Worm (Caenorhabditis elegans) whole organism, young adult: ENCODE data around the gene lec-7.

Experiments used
- ccch-3 ChIP-seq: fragments of 200-800 bp; sonication (Bioruptor generic); optimal IDR thresholded peaks from 2 replicates; lab custom pipeline; 2018; ENCODE audit warnings: mild to moderate bottlenecking, missing genetic modification characterization, missing compliant biosample characterization
- fkh-3 ChIP-seq: sonication (generic microtip); optimal IDR thresholded peaks from 2 replicates; lab custom pipeline; 2016; ENCODE audit warnings: mild to moderate bottlenecking, missing genetic modification characterization, missing compliant biosample characterization
- let-526 ChIP-seq: fragments of 200-800 bp; sonication (Bioruptor generic); IDR thresholded peaks from 2 replicates; pipeline ENCODE4 v1.3.6; 2022; ENCODE audit warnings: missing genetic modification reagents, missing genetic modification characterization, missing compliant biosample characterization
- lin-26 ChIP-seq: fragments of 200-800 bp; sonication (Bioruptor generic); IDR thresholded peaks from 2 replicates; pipeline ENCODE4 v1.3.6; 2022; ENCODE audit warnings: missing genetic modification reagents, missing genetic modification characterization, missing compliant biosample characterization
- madf-10 ChIP-seq: sonication (generic microtip); optimal IDR thresholded peaks from 2 replicates; lab custom pipeline; 2016; ENCODE audit warnings: mild to moderate bottlenecking, missing genetic modification characterization, missing compliant biosample characterization

- TF ChIP-seq fkh-3 (no peak), let-526 (GFP tag; lab: Robert Waterston, UW) (no peak), madf-10 (tag; lab: Kevin White, UChicago) (no peak), ccch-3 (GFP tag; lab: Kevin White, UChicago) (no peak), lin-26 (no peak)
Measured at ce11 chrX:9882112-9882511, 30.3 kb downstream of the lec-7 start, which contains the start of gene glo-1.
